Worm (Caenorhabditis elegans) whole organism, L4 larva: ENCODE results near the gene R09A8.2.

ENCODE experiments used
- F37D6.2 ChIP-seq: sonication (generic microtip); optimal IDR thresholded peaks from 2 replicates; lab custom pipeline; 2016; ENCODE audit warnings: mild to moderate bottlenecking, missing genetic modification characterization, missing compliant biosample characterization
- F49E8.2 ChIP-seq: sonication (generic microtip); optimal IDR thresholded peaks from 2 replicates; lab custom pipeline; 2016; ENCODE audit warnings: missing compliant biosample characterization, mild to moderate bottlenecking, missing genetic modification characterization, borderline replicate concordance
- T20F7.1 ChIP-seq: fragments of 200-800 bp; sonication (Bioruptor generic); optimal IDR thresholded peaks from 2 replicates; lab custom pipeline; 2018; ENCODE audit warnings: mild to moderate bottlenecking, missing genetic modification characterization, missing compliant biosample characterization
- T26A8.4 ChIP-seq: fragments of 200-800 bp; sonication (Bioruptor generic); IDR thresholded peaks from 2 replicates; pipeline ENCODE4 v1.3.6; 2022; ENCODE audit warnings: missing genetic modification characterization, missing compliant biosample characterization
- Y48G9A.11 ChIP-seq: fragments of 200-800 bp; sonication (Bioruptor generic); IDR thresholded peaks from 2 replicates; pipeline ENCODE4 v1.3.6; 2022; ENCODE audit warnings: missing genetic modification reagents, missing genetic modification characterization, missing compliant biosample characterization
- Y5F2A.4 ChIP-seq: fragments of 200-800 bp; sonication (Bioruptor generic); optimal IDR thresholded peaks from 2 replicates; lab custom pipeline; 2018; ENCODE audit warnings: mild to moderate bottlenecking, missing genetic modification characterization, missing compliant biosample characterization
- ZK337.2 ChIP-seq: fragments of 200-800 bp; sonication (Bioruptor generic); IDR thresholded peaks from 2 replicates; pipeline ENCODE4 v1.3.6; 2022; ENCODE audit warnings: missing genetic modification reagents, missing genetic modification characterization, missing compliant biosample characterization
- aly-2 ChIP-seq: sonication (generic microtip); optimal IDR thresholded peaks from 2 replicates; lab custom pipeline; 2018; ENCODE audit warnings: missing biosample characterization, missing genetic modification characterization
- ama-1 ChIP-seq: fragments of 150-350 bp; optimal IDR thresholded peaks from 2 replicates; lab custom pipeline; 2014; ENCODE audit warnings: inconsistent platforms, mixed read lengths
- arid-1 ChIP-seq: fragments of 200-800 bp; sonication (Bioruptor generic); conservative IDR thresholded peaks from 2 replicates; pipeline ENCODE4 v1.3.6; 2022; ENCODE audit warnings: missing genetic modification reagents, missing genetic modification characterization, missing compliant biosample characterization
- attf-4 ChIP-seq: sonication (generic microtip); optimal IDR thresholded peaks from 3 replicates; lab custom pipeline; 2017; ENCODE audit warnings: missing biosample characterization, missing genetic modification characterization
- ceh-20 ChIP-seq: fragments of 200-800 bp; sonication (Bioruptor generic); IDR thresholded peaks from 2 replicates; pipeline ENCODE4 v1.3.6; 2022; ENCODE audit warnings: missing genetic modification reagents, missing genetic modification characterization, missing compliant biosample characterization
- ceh-28 ChIP-seq: fragments of 150-350 bp; optimal IDR thresholded peaks from 2 replicates; lab custom pipeline; 2014; ENCODE audit warnings: missing biosample characterization, missing genetic modification reagents, missing genetic modification characterization
- ceh-32 ChIP-seq: sonication (generic microtip); optimal IDR thresholded peaks from 2 replicates; lab custom pipeline; 2016; ENCODE audit warnings: mild to moderate bottlenecking, missing genetic modification characterization, missing compliant biosample characterization; ENCODE audit not compliant: poor library complexity
- ceh-82 ChIP-seq: sonication (generic microtip); optimal IDR thresholded peaks from 2 replicates; lab custom pipeline; 2017; ENCODE audit warnings: missing biosample characterization, missing genetic modification characterization
- daf-16 ChIP-seq, 3 experiments: sonication (generic microtip); optimal IDR thresholded peaks; 2 replicates each; lab custom pipeline; 2016 to 2017; ENCODE audit warnings: missing genetic modification characterization in 3 of 3, missing genetic modification reagents in 3 of 3, mild to moderate bottlenecking in 2 of 3, missing compliant biosample characterization in 2 of 3, missing biosample characterization in 1 of 3, moderate library complexity in 1 of 3
- dmd-6 ChIP-seq: fragments of 200-800 bp; sonication (Bioruptor generic); IDR thresholded peaks from 2 replicates; pipeline ENCODE4 v1.3.6; 2022; ENCODE audit warnings: missing genetic modification reagents, missing genetic modification characterization, missing compliant biosample characterization
- dmd-8 ChIP-seq: fragments of 200-800 bp; sonication (Bioruptor generic); IDR thresholded peaks from 2 replicates; pipeline ENCODE4 v1.3.6; 2022; ENCODE audit warnings: missing genetic modification characterization, missing compliant biosample characterization
- duxl-1 ChIP-seq: sonication (generic microtip); optimal IDR thresholded peaks from 2 replicates; lab custom pipeline; 2016; ENCODE audit warnings: mild to moderate bottlenecking, missing genetic modification characterization, moderate library complexity, missing compliant biosample characterization; ENCODE audit not compliant: poor library complexity
- egl-27 ChIP-seq: sonication (generic microtip); optimal IDR thresholded peaks from 3 replicates; lab custom pipeline; 2017; ENCODE audit warnings: missing biosample characterization, missing genetic modification reagents, missing genetic modification characterization
- fkh-10 ChIP-seq: fragments of 150-350 bp; optimal IDR thresholded peaks from 2 replicates; lab custom pipeline; 2014; ENCODE audit warnings: missing biosample characterization, missing genetic modification reagents, missing genetic modification characterization
- gei-8 ChIP-seq: fragments of 200-800 bp; sonication (Bioruptor generic); optimal IDR thresholded peaks from 2 replicates; lab custom pipeline; 2018; ENCODE audit warnings: mild to moderate bottlenecking, missing genetic modification characterization, missing compliant biosample characterization
- jun-1 ChIP-seq: fragments of 150-350 bp; optimal IDR thresholded peaks from 2 replicates; lab custom pipeline; 2014; ENCODE audit warnings: missing biosample characterization, missing genetic modification reagents, missing genetic modification characterization
- lim-7 ChIP-seq: fragments of 200-800 bp; sonication (Bioruptor generic); IDR thresholded peaks from 2 replicates; pipeline ENCODE4 v1.3.6; 2022; ENCODE audit warnings: missing genetic modification characterization, missing compliant biosample characterization
- lin-1 ChIP-seq: fragments of 200-800 bp; sonication (Bioruptor generic); IDR thresholded peaks from 2 replicates; pipeline ENCODE4 v1.3.6; 2022; ENCODE audit warnings: missing genetic modification reagents, missing genetic modification characterization, missing compliant biosample characterization
- lin-13 ChIP-seq: fragments of 150-350 bp; optimal IDR thresholded peaks from 2 replicates; lab custom pipeline; 2014; ENCODE audit warnings: missing biosample characterization, missing genetic modification reagents, missing genetic modification characterization
- lir-3 ChIP-seq: sonication (generic microtip); optimal IDR thresholded peaks from 2 replicates; lab custom pipeline; 2016; ENCODE audit warnings: mild to moderate bottlenecking, missing genetic modification characterization, missing compliant biosample characterization
- lsy-2 ChIP-seq, 2 experiments: fragments of 150-350 bp in 1 of 2; sonication (generic microtip) in 1 of 2; optimal IDR thresholded peaks; 2 replicates each; lab custom pipeline; 2014 to 2017; ENCODE audit warnings: missing biosample characterization in 2 of 2, missing genetic modification characterization in 2 of 2
- madf-9 ChIP-seq: fragments of 200-800 bp; sonication (Bioruptor generic); conservative IDR thresholded peaks from 2 replicates; pipeline ENCODE4 v1.3.6; 2022; ENCODE audit warnings: missing genetic modification reagents, missing genetic modification characterization, missing compliant biosample characterization
- mdt-29 ChIP-seq: fragments of 200-800 bp; sonication (Bioruptor generic); IDR thresholded peaks from 2 replicates; pipeline ENCODE4 v1.3.6; 2022; ENCODE audit warnings: missing genetic modification reagents, missing genetic modification characterization, missing compliant biosample characterization
- mep-1 ChIP-seq: fragments of 150-350 bp; sonication (generic microtip); optimal IDR thresholded peaks from 3 replicates; lab custom pipeline; 2014; ENCODE audit warnings: missing biosample characterization, missing genetic modification characterization
- mes-2 ChIP-seq: sonication (generic microtip); optimal IDR thresholded peaks from 2 replicates; lab custom pipeline; 2016; ENCODE audit warnings: missing genotype, mild to moderate bottlenecking, missing genetic modification characterization, missing compliant biosample characterization; ENCODE audit not compliant: poor library complexity, severe bottlenecking
- nhr-102 ChIP-seq: sonication (generic microtip); optimal IDR thresholded peaks from 2 replicates; lab custom pipeline; 2016; ENCODE audit warnings: mild to moderate bottlenecking, missing genetic modification characterization, moderate library complexity, missing compliant biosample characterization
- nhr-28 ChIP-seq: fragments of 150-350 bp; optimal IDR thresholded peaks from 2 replicates; lab custom pipeline; 2014; ENCODE audit warnings: missing biosample characterization, missing genetic modification characterization
- nhr-41 ChIP-seq: fragments of 200-800 bp; sonication (Bioruptor generic); IDR thresholded peaks from 2 replicates; pipeline ENCODE4 v1.3.6; 2022; ENCODE audit warnings: missing genetic modification reagents, missing genetic modification characterization, missing compliant biosample characterization
- nhr-42 ChIP-seq: fragments of 200-800 bp; sonication (Bioruptor generic); IDR thresholded peaks from 2 replicates; pipeline ENCODE4 v1.3.6; 2022; ENCODE audit warnings: missing genetic modification characterization, missing compliant biosample characterization
- nhr-77 ChIP-seq: fragments of 150-350 bp; optimal IDR thresholded peaks from 2 replicates; lab custom pipeline; 2014; ENCODE audit warnings: missing biosample characterization, missing genetic modification characterization
- pha-4 ChIP-seq, 2 experiments: fragments of 150-350 bp in 1 of 2; fragments of 200-800 bp in 1 of 2; sonication (Bioruptor generic) in 1 of 2; IDR thresholded peaks in 1 of 2; optimal IDR thresholded peaks in 1 of 2; 2 replicates each; pipeline versions ENCODE4 v1.3.6 to Lab custom; 2014 to 2022; ENCODE audit warnings: missing genetic modification characterization in 2 of 2, missing genetic modification reagents in 2 of 2, missing biosample characterization in 1 of 2, missing compliant biosample characterization in 1 of 2
- pqm-1 ChIP-seq: sonication (generic microtip); optimal IDR thresholded peaks from 2 replicates; lab custom pipeline; 2017; ENCODE audit warnings: missing biosample characterization, missing genetic modification characterization
- set-16 ChIP-seq: fragments of 200-800 bp; sonication (Bioruptor generic); IDR thresholded peaks from 2 replicates; pipeline ENCODE4 v1.3.6; 2022; ENCODE audit warnings: missing genetic modification reagents, missing genetic modification characterization, missing compliant biosample characterization
- snpc-4 ChIP-seq: fragments of 150-350 bp; optimal IDR thresholded peaks from 2 replicates; lab custom pipeline; 2014; ENCODE audit warnings: missing biosample characterization, missing genetic modification characterization
- tag-97 ChIP-seq: fragments of 200-800 bp; sonication (Bioruptor generic); IDR thresholded peaks from 2 replicates; pipeline ENCODE4 v1.3.6; 2022; ENCODE audit warnings: missing genetic modification characterization, missing compliant biosample characterization
- unc-130 ChIP-seq: sonication (generic microtip); optimal IDR thresholded peaks from 2 replicates; lab custom pipeline; 2016; ENCODE audit warnings: missing genetic modification reagents, missing genetic modification characterization, missing compliant biosample characterization
- unc-62 ChIP-seq, 3 experiments: fragments of 150-350 bp in 1 of 3; sonication (generic microtip); optimal IDR thresholded peaks in 2 of 3; peaks in 1 of 3; 1 replicate in 1 of 3; 2 replicates in 2 of 3; lab custom pipeline; 2014 to 2017; ENCODE audit warnings: missing biosample characterization in 3 of 3, missing genetic modification characterization in 3 of 3, missing genetic modification reagents in 3 of 3, missing genotype in 1 of 3
- vab-7 ChIP-seq: fragments of 200-800 bp; sonication (Bioruptor generic); IDR thresholded peaks from 2 replicates; pipeline ENCODE4 v1.3.6; 2022; ENCODE audit warnings: missing genetic modification reagents, missing genetic modification characterization, missing compliant biosample characterization
- zag-1 ChIP-seq: fragments of 150-350 bp; optimal IDR thresholded peaks from 2 replicates; lab custom pipeline; 2014; ENCODE audit warnings: missing biosample characterization, missing genetic modification characterization
- zfp-3 ChIP-seq: fragments of 200-800 bp; sonication (Bioruptor generic); conservative IDR thresholded peaks from 2 replicates; pipeline ENCODE4 v1.3.6; 2022; ENCODE audit warnings: missing genetic modification reagents, missing genetic modification characterization, missing compliant biosample characterization
- zip-11 ChIP-seq: fragments of 200-800 bp; sonication (Bioruptor generic); IDR thresholded peaks from 2 replicates; pipeline ENCODE4 v1.3.6; 2022; ENCODE audit warnings: missing genetic modification characterization, missing compliant biosample characterization
- zip-2 ChIP-seq: fragments of 150-350 bp; optimal IDR thresholded peaks from 2 replicates; lab custom pipeline; 2014; ENCODE audit warnings: missing biosample characterization, missing genetic modification characterization
- ztf-11 ChIP-seq: fragments of 150-350 bp; optimal IDR thresholded peaks from 2 replicates; lab custom pipeline; 2014; ENCODE audit warnings: missing biosample characterization, missing genetic modification characterization
- ztf-7 ChIP-seq: fragments of 150-350 bp; optimal IDR thresholded peaks from 2 replicates; lab custom pipeline; 2014; ENCODE audit warnings: missing biosample characterization, missing genetic modification characterization

Gene R09A8.2

ce11 chrX:12635010-12635409 lies 15.7 kb downstream of the R09A8.2 start (continued):
- TF ChIP-seq daf-16 (GFP tag; optimal IDR thresholded peaks at IDR 0.05; lab: Kevin White, UChicago) (no peak), daf-16 (tag; optimal IDR thresholded peaks at IDR 0.05; lab: Kevin White, UChicago) (peak; percentile 98), egl-27 (no peak), zip-2 (tag; lab: Kevin White, UChicago) (no peak), zag-1 (no peak), nhr-77 (peak; percentile 84), nhr-28 (tag; lab: Kevin White, UChicago) (peak; percentile 89), vab-7 (no peak), lsy-2 (tag; optimal IDR thresholded peaks at IDR 0.05; lab: Kevin White, UChicago) (peak in 1 of 2 experiments; percentile 69), dmd-6 (GFP tag; lab: Robert Waterston, UW) (peak; percentile 54), attf-4 (tag; lab: Kevin White, UChicago) (no peak), gei-8 (no peak), mep-1 (tag; lab: Kevin White, UChicago) (peak; percentile 76), ztf-7 (tag; lab: Kevin White, UChicago) (no peak), set-16 (no peak), ztf-11 (no peak), unc-130 (GFP tag; lab: Kevin White, UChicago) (no peak), madf-9 (GFP tag; lab: Robert Waterston, UW) (no peak), T20F7.1 (GFP tag; lab: Kevin White, UChicago) (no peak), snpc-4 (tag; lab: Kevin White, UChicago) (no peak), F37D6.2 (no peak), zfp-3 (GFP tag; lab: Robert Waterston, UW) (no peak), nhr-42 (GFP tag; lab: Robert Waterston, UW) (no peak), lir-3 (tag; lab: Kevin White, UChicago) (no peak), tag-97 (no peak), pqm-1 (tag; lab: Kevin White, UChicago) (peak; percentile 45), unc-62 (GFP tag; optimal IDR thresholded peaks at IDR 0.05 in 1 of 2; lab: Kevin White, UChicago) (peak in 1 of 2 experiments; percentile 98), unc-62 (tag; optimal IDR thresholded peaks at IDR 0.05; lab: Kevin White, UChicago) (no peak), ceh-28 (tag; lab: Kevin White, UChicago) (no peak), fkh-10 (GFP tag; lab: Kevin White, UChicago) (peak; percentile 37), ceh-32 (tag; lab: Kevin White, UChicago) (no peak), jun-1 (no peak), pha-4 (GFP tag; IDR thresholded peaks at IDR 0.05; lab: Robert Waterston, UW) (no peak), pha-4 (tag; optimal IDR thresholded peaks at IDR 0.05; lab: Kevin White, UChicago) (peak; percentile 90), lim-7 (GFP tag; lab: Robert Waterston, UW) (no peak), arid-1 (no peak), nhr-102 (peak; percentile 2), T26A8.4 (GFP tag; lab: Robert Waterston, UW) (0 out of 2 replicates have a peak, but pooled peaks have one; percentile 21), mdt-29 (GFP tag; lab: Robert Waterston, UW) (no peak), ceh-20 (GFP tag; lab: Robert Waterston, UW) (no peak), dmd-8 (no peak), mes-2 (peak; percentile 79), lin-1 (GFP tag; lab: Robert Waterston, UW) (no peak), F49E8.2 (tag; lab: Kevin White, UChicago) (no peak), lin-13 (GFP tag; lab: Kevin White, UChicago) (peak; percentile 51), ama-1 (lab: Kevin White, UChicago) (no peak), ZK337.2 (GFP tag; lab: Robert Waterston, UW) (no peak), zip-11 (no peak), Y48G9A.11 (GFP tag; lab: Robert Waterston, UW) (no peak), Y5F2A.4 (GFP tag; lab: Kevin White, UChicago) (no peak), duxl-1 (tag; lab: Kevin White, UChicago) (no peak), ceh-82 (no peak), nhr-41 (GFP tag; lab: Robert Waterston, UW) (no peak), aly-2 (tag; lab: Kevin White, UChicago) (no peak)
